Fruit fly (Drosophila melanogaster) whole organism, embryonic: Measurements from ENCODE around the gene TfIIA-S.
A peak's percentile ranks its signal among the peaks of the same experiment; 100 is the strongest.

Experiments used
- Adf1 ChIP-seq: fragments of 200-800 bp; sonication (Bioruptor generic); IDR thresholded peaks from 2 replicates; pipeline ENCODE4 v1.3.6; 2022; ENCODE audit warnings: missing biosample characterization, missing genetic modification characterization
- Atf-2 ChIP-seq: fragments of 200-800 bp; sonication (Bioruptor generic); optimal IDR thresholded peaks from 2 replicates; lab custom pipeline; 2016; ENCODE audit warnings: missing biosample characterization, missing genetic modification characterization
- Atf3 ChIP-seq: fragments of 200-800 bp; sonication (Bioruptor generic); optimal IDR thresholded peaks from 3 replicates; lab custom pipeline; 2016; ENCODE audit warnings: missing biosample characterization, missing genetic modification characterization
- Atf6 ChIP-seq: fragments of 200-800 bp; sonication (Bioruptor generic); IDR thresholded peaks from 2 replicates; pipeline ENCODE4 v1.3.6; 2022; ENCODE audit warnings: missing biosample characterization, missing genetic modification characterization
- CG1024 ChIP-seq: fragments of 200-800 bp; sonication (Bioruptor generic); IDR thresholded peaks from 2 replicates; pipeline ENCODE4 v1.3.6; 2022; ENCODE audit warnings: missing biosample characterization, missing genetic modification characterization
- CG10979 ChIP-seq: fragments of 200-800 bp; sonication (Bioruptor generic); optimal IDR thresholded peaks from 2 replicates; lab custom pipeline; 2018; ENCODE audit warnings: missing biosample characterization, mild to moderate bottlenecking, missing genetic modification characterization, moderate library complexity
- CG12236 ChIP-seq: fragments of 200-800 bp; sonication (Bioruptor generic); optimal IDR thresholded peaks from 2 replicates; lab custom pipeline; 2016; ENCODE audit warnings: missing biosample characterization, missing genetic modification characterization
- CG12659 ChIP-seq: fragments of 200-800 bp; sonication (Bioruptor generic); optimal IDR thresholded peaks from 3 replicates; lab custom pipeline; 2017; ENCODE audit warnings: mild to moderate bottlenecking, missing biosample characterization, missing genetic modification reagents, missing genetic modification characterization
- CG12942 ChIP-seq: fragments of 200-800 bp; sonication (Bioruptor generic); optimal IDR thresholded peaks from 3 replicates; lab custom pipeline; 2016; ENCODE audit warnings: missing biosample characterization, missing genetic modification characterization
- CG13296 ChIP-seq: fragments of 200-800 bp; sonication (Bioruptor generic); optimal IDR thresholded peaks from 3 replicates; lab custom pipeline; 2018; ENCODE audit warnings: missing biosample characterization, mild to moderate bottlenecking, missing genetic modification characterization
- CG14710 ChIP-seq: fragments of 200-800 bp; sonication (Bioruptor generic); optimal IDR thresholded peaks from 3 replicates; lab custom pipeline; 2019; ENCODE audit warnings: missing biosample characterization, mild to moderate bottlenecking, missing genetic modification characterization, moderate library complexity
- CG15073 ChIP-seq: fragments of 200-800 bp; sonication (Bioruptor generic); optimal IDR thresholded peaks from 2 replicates; lab custom pipeline; 2016; ENCODE audit warnings: missing biosample characterization, missing genetic modification characterization
- CG16813 ChIP-seq: fragments of 200-800 bp; sonication (Bioruptor generic); IDR thresholded peaks from 3 replicates; pipeline ENCODE4 v1.3.6; 2022; ENCODE audit warnings: missing biosample characterization, missing genetic modification characterization; ENCODE audit not compliant: partially characterized antibody
- CG16863 ChIP-seq: fragments of 200-800 bp; sonication (Bioruptor generic); optimal IDR thresholded peaks from 3 replicates; lab custom pipeline; 2016; ENCODE audit warnings: missing biosample characterization, missing genetic modification characterization
- CG17829 ChIP-seq: fragments of 200-800 bp; optimal IDR thresholded peaks from 2 replicates; lab custom pipeline; 2019; ENCODE audit warnings: missing biosample characterization, mild to moderate bottlenecking, missing genetic modification characterization, moderate library complexity
- CG2120 ChIP-seq: fragments of 200-800 bp; sonication (Bioruptor generic); optimal IDR thresholded peaks from 3 replicates; lab custom pipeline; 2016; ENCODE audit warnings: missing biosample characterization, missing genetic modification characterization
- CG32772 ChIP-seq: fragments of 200-800 bp; sonication (Bioruptor generic); IDR thresholded peaks from 2 replicates; pipeline ENCODE4 v1.3.6; 2022; ENCODE audit warnings: missing biosample characterization, missing genetic modification characterization
- CG33557 ChIP-seq: fragments of 200-800 bp; sonication (Bioruptor generic); optimal IDR thresholded peaks from 2 replicates; lab custom pipeline; 2019; ENCODE audit warnings: missing biosample characterization, mild to moderate bottlenecking, missing genetic modification characterization, moderate library complexity
- CG3726 ChIP-seq: fragments of 200-800 bp; sonication (Bioruptor generic); IDR thresholded peaks from 3 replicates; pipeline ENCODE4, ENCODE4 v1.3.6; 2022; ENCODE audit warnings: missing biosample characterization, missing genetic modification characterization
- CG4404 ChIP-seq: fragments of 200-800 bp; sonication (Bioruptor generic); IDR thresholded peaks from 2 replicates; pipeline ENCODE4 v1.3.6; 2022; ENCODE audit warnings: missing biosample characterization, missing genetic modification characterization
- CG4617 ChIP-seq: fragments of 200-800 bp; sonication (Bioruptor generic); optimal IDR thresholded peaks from 3 replicates; lab custom pipeline; 2016; ENCODE audit warnings: missing biosample characterization, missing genetic modification characterization, borderline replicate concordance
- CG4820 ChIP-seq: fragments of 200-800 bp; sonication (Bioruptor generic); optimal IDR thresholded peaks from 3 replicates; lab custom pipeline; 2016; ENCODE audit warnings: missing biosample characterization, missing genetic modification characterization
- CG5953 ChIP-seq: fragments of 200-800 bp; sonication (Bioruptor generic); IDR thresholded peaks from 2 replicates; pipeline ENCODE4 v1.3.6; 2022; ENCODE audit warnings: missing biosample characterization, missing genetic modification characterization
- CG6272 ChIP-seq: fragments of 200-800 bp; sonication (Bioruptor generic); IDR thresholded peaks from 2 replicates; pipeline ENCODE4 v1.3.6; 2022; ENCODE audit warnings: missing biosample characterization, missing genetic modification characterization
- CG7928 ChIP-seq: fragments of 200-800 bp; sonication (Bioruptor generic); optimal IDR thresholded peaks from 2 replicates; lab custom pipeline; 2017; ENCODE audit warnings: missing biosample characterization, mild to moderate bottlenecking, missing genetic modification characterization
- CG8290 ChIP-seq, 3 experiments: fragments of 200-800 bp; sonication (Bioruptor generic); optimal IDR thresholded peaks; 2 replicates each; lab custom pipeline; 2016 to 2019; ENCODE audit warnings: missing biosample characterization in 3 of 3, missing genetic modification characterization in 3 of 3, mild to moderate bottlenecking in 2 of 3, moderate library complexity in 1 of 3
- Dp ChIP-seq: fragments of 200-800 bp; sonication (Bioruptor generic); optimal IDR thresholded peaks from 2 replicates; lab custom pipeline; 2018; ENCODE audit warnings: missing biosample characterization, mild to moderate bottlenecking, missing genetic modification characterization, moderate library complexity
- HHEX ChIP-seq: fragments of 200-800 bp; sonication (Bioruptor generic); optimal IDR thresholded peaks from 3 replicates; lab custom pipeline; 2017; ENCODE audit warnings: missing biosample characterization, mild to moderate bottlenecking, missing genetic modification characterization, missing genetic modification reagents
- MTF-1 ChIP-seq: fragments of 200-800 bp; sonication (Bioruptor generic); optimal IDR thresholded peaks from 2 replicates; lab custom pipeline; 2018; ENCODE audit warnings: missing biosample characterization, mild to moderate bottlenecking, missing genetic modification characterization, borderline replicate concordance
- Sry-δ ChIP-seq: fragments of 200-800 bp; sonication (Bioruptor generic); optimal IDR thresholded peaks from 2 replicates; lab custom pipeline; 2016; ENCODE audit warnings: missing biosample characterization, missing genetic modification characterization
- TFAM ChIP-seq: fragments of 200-800 bp; sonication (Bioruptor generic); optimal IDR thresholded peaks from 2 replicates; lab custom pipeline; 2017; ENCODE audit warnings: missing biosample characterization, missing genetic modification characterization, inconsistent platforms
- abd-A ChIP-seq: fragments of 200-800 bp; sonication (Bioruptor generic); optimal IDR thresholded peaks from 3 replicates; lab custom pipeline; 2019; ENCODE audit warnings: missing biosample characterization, mild to moderate bottlenecking, missing genetic modification characterization, moderate library complexity
- bsh ChIP-seq, 2 experiments: fragments of 200-800 bp; sonication (Bioruptor generic); optimal IDR thresholded peaks; 2 replicates each; lab custom pipeline; 2017 to 2018; ENCODE audit warnings: mild to moderate bottlenecking in 2 of 2, missing biosample characterization in 2 of 2, missing genetic modification characterization in 2 of 2, moderate library complexity in 1 of 2
- cas ChIP-seq: fragments of 200-800 bp; sonication (Bioruptor generic); IDR thresholded peaks from 2 replicates; pipeline ENCODE4 v1.3.6; 2022; ENCODE audit warnings: missing biosample characterization, missing genetic modification characterization
- en ChIP-seq: fragments of 200-800 bp; sonication (Bioruptor generic); optimal IDR thresholded peaks from 2 replicates; lab custom pipeline; 2016; ENCODE audit warnings: missing biosample characterization, missing genetic modification characterization
- fd96Cb ChIP-seq: fragments of 200-800 bp; sonication (Bioruptor generic); optimal IDR thresholded peaks from 2 replicates; lab custom pipeline; 2018; ENCODE audit warnings: missing biosample characterization, mild to moderate bottlenecking, missing genetic modification characterization, moderate library complexity
- fu2 ChIP-seq: fragments of 200-800 bp; sonication (Bioruptor generic); optimal IDR thresholded peaks from 2 replicates; lab custom pipeline; 2016; ENCODE audit warnings: missing biosample characterization, missing genetic modification characterization
- grau ChIP-seq: fragments of 200-800 bp; optimal IDR thresholded peaks from 3 replicates; lab custom pipeline; 2019; ENCODE audit warnings: missing biosample characterization, mild to moderate bottlenecking, missing genetic modification characterization, moderate library complexity
- grn ChIP-seq: fragments of 200-800 bp; sonication (Bioruptor generic); optimal IDR thresholded peaks from 3 replicates; lab custom pipeline; 2017; ENCODE audit warnings: missing biosample characterization, missing genetic modification characterization
- insv ChIP-seq, 2 experiments: fragments of 200-800 bp; sonication (Bioruptor generic); optimal IDR thresholded peaks; 3 replicates each; lab custom pipeline; 2016 to 2018; ENCODE audit warnings: missing biosample characterization in 2 of 2, missing genetic modification characterization in 2 of 2
- jing ChIP-seq: fragments of 200-800 bp; sonication (Bioruptor generic); optimal IDR thresholded peaks from 2 replicates; lab custom pipeline; 2018; ENCODE audit warnings: missing biosample characterization, mild to moderate bottlenecking, missing genetic modification characterization
- jumu ChIP-seq: fragments of 200-800 bp; sonication (Bioruptor generic); optimal IDR thresholded peaks from 3 replicates; lab custom pipeline; 2016; ENCODE audit warnings: missing biosample characterization, missing genetic modification characterization
- ken ChIP-seq: fragments of 200-800 bp; sonication (Bioruptor generic); IDR thresholded peaks from 3 replicates; pipeline ENCODE4 v1.3.6; 2022; ENCODE audit warnings: missing biosample characterization, missing genetic modification characterization
- lbe ChIP-seq: fragments of 200-800 bp; sonication (Bioruptor generic); optimal IDR thresholded peaks from 2 replicates; lab custom pipeline; 2016; ENCODE audit warnings: missing biosample characterization, mild to moderate bottlenecking, missing genetic modification characterization
- nmo ChIP-seq: fragments of 200-800 bp; sonication (Bioruptor generic); optimal IDR thresholded peaks from 2 replicates; lab custom pipeline; 2018; ENCODE audit warnings: missing biosample characterization, mild to moderate bottlenecking, missing genetic modification characterization, moderate library complexity
- ro ChIP-seq: fragments of 200-800 bp; sonication (Bioruptor generic); IDR thresholded peaks from 2 replicates; pipeline ENCODE4 v1.3.6; 2022; ENCODE audit warnings: missing biosample characterization, missing genetic modification characterization
- sima ChIP-seq: fragments of 200-800 bp; sonication (Bioruptor generic); optimal IDR thresholded peaks from 2 replicates; lab custom pipeline; 2016; ENCODE audit warnings: missing biosample characterization, missing genetic modification characterization
- sob ChIP-seq: fragments of 200-800 bp; sonication (Bioruptor generic); IDR thresholded peaks from 2 replicates; pipeline ENCODE4 v1.3.6; 2022; ENCODE audit warnings: missing biosample characterization, missing genetic modification characterization
- tll ChIP-seq, 2 experiments: fragments of 200-800 bp in 1 of 2; fragments of >200 bp in 1 of 2; sonication (Bioruptor generic) in 1 of 2; optimal IDR thresholded peaks; 2 replicates each; lab custom pipeline; 2017 to 2019; ENCODE audit warnings: missing biosample characterization in 2 of 2, missing genetic modification characterization in 2 of 2, mild to moderate bottlenecking in 1 of 2, moderate library complexity in 1 of 2
- ttk ChIP-seq: fragments of 200-800 bp; sonication (Bioruptor generic); IDR thresholded peaks from 2 replicates; pipeline ENCODE4 v2.1.2; 2022; ENCODE audit warnings: missing biosample characterization, missing genetic modification characterization
- wdn ChIP-seq: fragments of 200-800 bp; sonication (Bioruptor generic); IDR thresholded peaks from 2 replicates; pipeline ENCODE4 v1.3.6; 2022; ENCODE audit warnings: missing biosample characterization, missing genetic modification characterization

The TfIIA-S gene

DNA sequence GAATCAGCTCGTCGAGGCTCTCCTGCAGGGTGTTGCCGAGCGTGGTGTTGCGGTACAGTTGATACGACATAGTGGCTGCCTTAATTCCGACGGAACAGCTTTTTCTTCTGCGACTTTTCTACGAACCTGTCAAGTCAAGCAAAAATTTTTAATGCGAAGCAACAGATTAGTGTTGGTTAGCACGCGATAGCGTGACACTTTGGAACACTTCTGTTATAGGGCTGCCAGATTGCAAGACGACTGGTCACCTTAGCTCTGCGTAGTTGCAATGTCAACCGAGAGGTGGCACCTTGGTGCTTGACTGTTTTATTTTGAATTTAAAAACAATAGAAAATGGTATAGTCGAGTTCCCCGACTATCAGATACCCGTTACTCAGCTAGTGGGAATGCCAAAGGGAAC is at the start of gene TfIIA-S (continued):
- no peak for TF ChIP-seq ken (GFP tag; lab: Robert Waterston, UW)
- TF ChIP-seq CG10979, result peak; percentile 90
- TF ChIP-seq grau, result peak; percentile 63
- TF ChIP-seq CG15073 (GFP tag; lab: Kevin White, UChicago), result no peak
- TF ChIP-seq Atf6 (GFP tag; lab: Robert Waterston, UW), result no peak
- TF ChIP-seq cas (GFP tag; lab: Robert Waterston, UW), result no peak
- no peak for TF ChIP-seq ro (GFP tag; lab: Robert Waterston, UW)
- peak; percentile 60 for TF ChIP-seq nmo (GFP tag; lab: Kevin White, UChicago)
- peak; percentile 85 for TF ChIP-seq CG8290 (GFP tag; optimal IDR thresholded peaks at IDR 0.05; lab: Kevin White, UChicago)
- TF ChIP-seq CG8290 (tag; optimal IDR thresholded peaks at IDR 0.05; lab: Kevin White, UChicago), result peak; percentile 62 to 96
- TF ChIP-seq Adf1 (GFP tag; lab: Robert Waterston, UW), result no peak
- no peak for TF ChIP-seq CG32772 (GFP tag; lab: Robert Waterston, UW)
- peak; percentile 74 for TF ChIP-seq lbe
- no peak for TF ChIP-seq ttk (GFP tag; lab: Robert Waterston, UW)
- TF ChIP-seq HHEX, result peak; percentile 71
- TF ChIP-seq CG6272 (GFP tag; lab: Robert Waterston, UW), result peak; percentile 53
- TF ChIP-seq CG3726 (GFP tag; lab: Robert Waterston, UW), result no peak
- no peak for TF ChIP-seq en (GFP tag; lab: Kevin White, UChicago)
- peak; percentile 77 for TF ChIP-seq Sry-δ
- TF ChIP-seq sima (GFP tag; lab: Kevin White, UChicago), result peak; percentile 57
- peak; percentile 82 for TF ChIP-seq CG17829 (tag; lab: Kevin White, UChicago)
- TF ChIP-seq jumu (GFP tag; lab: Kevin White, UChicago), result peak; percentile 86
- peak in 1 of 2 experiments; percentile 49 for TF ChIP-seq bsh (GFP tag; optimal IDR thresholded peaks at IDR 0.05; lab: Kevin White, UChicago)
- TF ChIP-seq jing (GFP tag; lab: Kevin White, UChicago), result no peak
- TF ChIP-seq CG1024 (GFP tag; lab: Robert Waterston, UW), result no peak
- peak; percentile 66 for TF ChIP-seq CG12236 (GFP tag; lab: Kevin White, UChicago)
- TF ChIP-seq CG14710, result peak; percentile 78
- TF ChIP-seq fu2 (GFP tag; lab: Kevin White, UChicago), result peak; percentile 85
- no peak for TF ChIP-seq CG5953 (GFP tag; lab: Robert Waterston, UW)
- TF ChIP-seq grn (GFP tag; lab: Kevin White, UChicago), result peak; percentile 42
- TF ChIP-seq CG7928, result peak; percentile 54
- TF ChIP-seq tll (GFP tag; optimal IDR thresholded peaks at IDR 0.05; lab: Kevin White, UChicago), result no peak
- TF ChIP-seq CG16863 (GFP tag; lab: Kevin White, UChicago), result peak; percentile 63
- TF ChIP-seq CG12659 (GFP tag; lab: Kevin White, UChicago), result peak; percentile 94
- no peak for TF ChIP-seq CG13296 (GFP tag; lab: Kevin White, UChicago)
- no peak for TF ChIP-seq CG16813
- peak; percentile 85 for TF ChIP-seq Dp
- TF ChIP-seq Atf3 (GFP tag; lab: Kevin White, UChicago), result peak; percentile 75
- TF ChIP-seq sob, result no peak
- TF ChIP-seq Atf-2 (GFP tag; lab: Kevin White, UChicago), result peak; percentile 75
- no peak for TF ChIP-seq abd-A (tag; lab: Kevin White, UChicago)
- TF ChIP-seq MTF-1 (GFP tag; lab: Kevin White, UChicago), result peak; percentile 76
- no peak for TF ChIP-seq TFAM (GFP tag; lab: Kevin White, UChicago)
- peak; percentile 7 for TF ChIP-seq CG33557 (GFP tag; lab: Kevin White, UChicago)
- peak; percentile 94 for TF ChIP-seq CG4617 (GFP tag; lab: Kevin White, UChicago)
- peak; percentile 91 for TF ChIP-seq CG2120 (GFP tag; lab: Kevin White, UChicago)
- TF ChIP-seq insv (GFP tag; optimal IDR thresholded peaks at IDR 0.05; lab: Kevin White, UChicago), result peak in 1 of 2 experiments; percentile 44
- no peak for TF ChIP-seq CG4404 (GFP tag; lab: Robert Waterston, UW)
- peak; percentile 54 for TF ChIP-seq CG4820 (GFP tag; lab: Kevin White, UChicago)
- peak; percentile 22 for TF ChIP-seq fd96Cb
- TF ChIP-seq CG12942 (GFP tag; lab: Kevin White, UChicago), result peak; percentile 78
- no peak for TF ChIP-seq wdn
